Fruit fly (Drosophila melanogaster) whole organism, embryonic: ENCODE measurements around the gene ZnT86D.
A peak's percentile ranks its signal among the peaks of the same experiment; 100 is the strongest.

Experiments
- Bgb ChIP-seq: fragments of 200-800 bp; sonication (Bioruptor generic); IDR thresholded peaks from 2 replicates; pipeline ENCODE4 v1.3.6; 2022; ENCODE audit warnings: missing biosample characterization, missing genetic modification characterization; ENCODE audit not compliant: partially characterized antibody
- CG10565 ChIP-seq: fragments of 200-800 bp; sonication (Bioruptor generic); optimal IDR thresholded peaks from 3 replicates; lab custom pipeline; 2016; ENCODE audit warnings: missing biosample characterization, mild to moderate bottlenecking, missing genetic modification characterization
- CG11560 ChIP-seq: fragments of 200-800 bp; sonication (Bioruptor generic); IDR thresholded peaks from 3 replicates; pipeline ENCODE4 v1.3.6; 2022; ENCODE audit warnings: missing biosample characterization, missing genetic modification characterization
- CG12299 ChIP-seq: fragments of 200-800 bp; sonication (Bioruptor generic); optimal IDR thresholded peaks from 2 replicates; lab custom pipeline; 2018; ENCODE audit warnings: missing biosample characterization, mild to moderate bottlenecking, missing genetic modification characterization
- CG13287 ChIP-seq: fragments of 200-800 bp; sonication (Bioruptor generic); IDR thresholded peaks from 2 replicates; pipeline ENCODE4 v1.3.6; 2022; ENCODE audit warnings: missing biosample characterization, missing genetic modification characterization; ENCODE audit not compliant: partially characterized antibody
- CG13424 ChIP-seq: fragments of 200-800 bp; sonication (Bioruptor generic); optimal IDR thresholded peaks from 2 replicates; lab custom pipeline; 2019; ENCODE audit warnings: missing biosample characterization, mild to moderate bottlenecking, missing genetic modification characterization, moderate library complexity
- CG15514 ChIP-seq: fragments of 200-800 bp; sonication (Bioruptor generic); optimal IDR thresholded peaks from 3 replicates; lab custom pipeline; 2017; ENCODE audit warnings: missing biosample characterization, missing genetic modification characterization, mild to moderate bottlenecking, moderate library complexity, missing genetic modification reagents
- CG34376 ChIP-seq: fragments of 200-800 bp; sonication (Bioruptor generic); optimal IDR thresholded peaks from 2 replicates; lab custom pipeline; 2018; ENCODE audit warnings: missing biosample characterization, mild to moderate bottlenecking, missing genetic modification characterization
- CG3838 ChIP-seq: fragments of 200-800 bp; sonication (Bioruptor generic); optimal IDR thresholded peaks from 3 replicates; lab custom pipeline; 2016; ENCODE audit warnings: missing biosample characterization, missing genetic modification characterization
- CG4730 ChIP-seq: fragments of 200-800 bp; sonication (Bioruptor generic); IDR thresholded peaks from 2 replicates; pipeline ENCODE4 v1.3.6; 2022; ENCODE audit warnings: missing biosample characterization, missing genetic modification characterization
- CG6791 ChIP-seq: fragments of 200-800 bp; sonication (Bioruptor generic); IDR thresholded peaks from 3 replicates; pipeline ENCODE4 v1.3.6; 2022; ENCODE audit warnings: missing biosample characterization, missing genetic modification characterization; ENCODE audit not compliant: partially characterized antibody
- CG8478 ChIP-seq: fragments of >200 bp; optimal IDR thresholded peaks from 2 replicates; lab custom pipeline; 2018
- Ets65A ChIP-seq: fragments of 200-800 bp; sonication (Bioruptor generic); peaks from one replicate; lab custom pipeline; 2016; ENCODE audit warnings: missing biosample characterization, missing genetic modification characterization
- GATAe ChIP-seq: fragments of 200-800 bp; sonication (Bioruptor generic); conservative IDR thresholded peaks from 2 replicates; pipeline ENCODE4 v1.3.6; 2022; ENCODE audit warnings: missing biosample characterization, missing genetic modification characterization
- NK7.1 ChIP-seq: fragments of 200-800 bp; sonication (Bioruptor generic); optimal IDR thresholded peaks from 3 replicates; lab custom pipeline; 2016; ENCODE audit warnings: missing biosample characterization, missing genetic modification characterization
- Pdp1 ChIP-seq, 2 experiments: fragments of 200-800 bp; sonication (Bioruptor generic); optimal IDR thresholded peaks; 3 replicates each; lab custom pipeline; 2016; ENCODE audit warnings: missing biosample characterization in 2 of 2, missing genetic modification characterization in 2 of 2, mild to moderate bottlenecking in 1 of 2, moderate library complexity in 1 of 2
- Trl ChIP-seq, 3 experiments: fragments of >200 bp in 2 of 3; fragments of 200-800 bp in 1 of 3; sonication (Bioruptor generic) in 1 of 3; optimal IDR thresholded peaks; 2 replicates in 1 of 3; 3 replicates in 2 of 3; lab custom pipeline; 2016 to 2017; ENCODE audit warnings: missing biosample characterization in 1 of 3, missing genetic modification characterization in 1 of 3
- bsh ChIP-seq, 2 experiments: fragments of 200-800 bp; sonication (Bioruptor generic); optimal IDR thresholded peaks; 2 replicates each; lab custom pipeline; 2017 to 2018; ENCODE audit warnings: mild to moderate bottlenecking in 2 of 2, missing biosample characterization in 2 of 2, missing genetic modification characterization in 2 of 2, moderate library complexity in 1 of 2
- ci ChIP-seq: fragments of 200-800 bp; sonication (Bioruptor generic); IDR thresholded peaks from 3 replicates; pipeline ENCODE4 v1.3.6; 2022; ENCODE audit warnings: missing biosample characterization, missing genetic modification characterization
- exex ChIP-seq: fragments of 200-800 bp; sonication (Bioruptor generic); optimal IDR thresholded peaks from 4 replicates; lab custom pipeline; 2018; ENCODE audit warnings: missing biosample characterization, mild to moderate bottlenecking, missing genetic modification characterization, moderate library complexity
- fd102C ChIP-seq: fragments of 200-800 bp; sonication (Bioruptor generic); optimal IDR thresholded peaks from 2 replicates; lab custom pipeline; 2018; ENCODE audit warnings: missing biosample characterization, mild to moderate bottlenecking, missing genetic modification characterization, moderate library complexity
- insv ChIP-seq, 2 experiments: fragments of 200-800 bp; sonication (Bioruptor generic); optimal IDR thresholded peaks; 3 replicates each; lab custom pipeline; 2016 to 2018; ENCODE audit warnings: missing biosample characterization in 2 of 2, missing genetic modification characterization in 2 of 2

Gene ZnT86D

dm6 chr3R:11172460-11173168 lies 41.7 kb downstream of the ZnT86D start, which contains the start of gene Ugt35A1 (continued):
- TF ChIP-seq CG13287 (peak; percentile 23; the same call in 1 of the 2 replicates), Trl (optimal IDR thresholded peaks at IDR 0.05; lab: Kevin White, UChicago) (peak; percentile 67 to 75), Trl (GFP tag; optimal IDR thresholded peaks at IDR 0.05; lab: Kevin White, UChicago) (no peak), GATAe (GFP tag; lab: Robert Waterston, UW) (peak; percentile 44; the same call in 1 of the 2 replicates), NK7.1 (no peak), CG10565 (GFP tag; lab: Kevin White, UChicago) (no peak), Bgb (GFP tag; lab: Robert Waterston, UW) (0 out of 2 replicates have a peak, but pooled peaks have one; percentile 12), CG8478 (lab: Kevin White, UChicago) (no peak), CG11560 (no peak)

dm6 chr3R:11170146-11170545 lies 44.2 kb downstream of the ZnT86D start, which contains the start of gene Ugt35B1:
Gene Ugt35B1, minus strand, starts transcription at chr3R:11170246.
- TF ChIP-seq insv (GFP tag; optimal IDR thresholded peaks at IDR 0.05; lab: Kevin White, UChicago) (no peak), CG12299 (tag; lab: Kevin White, UChicago) (no peak), CG3838 (GFP tag; lab: Kevin White, UChicago) (no peak), CG13424 (tag; lab: Kevin White, UChicago) (no peak), CG6791 (GFP tag; lab: Robert Waterston, UW) (no peak)

- TF ChIP-seq ci (no peak), CG34376 (peak; percentile 39), exex (peak; percentile 91), Ets65A (GFP tag; lab: Kevin White, UChicago) (peak; percentile 34)
These were observed 46.3 kb downstream of the ZnT86D start, which contains the start of gene Ugt35E2 for dm6 chr3R:11167931-11168465. Gene Ugt35E2, minus strand, starts transcription at chr3R:11167981.

- TF ChIP-seq bsh (GFP tag; optimal IDR thresholded peaks at IDR 0.05; lab: Kevin White, UChicago) = no peak
- TF ChIP-seq fd102C = no peak
- no peak for TF ChIP-seq CG4730 (GFP tag; lab: Robert Waterston, UW)
- peak; percentile 52 for TF ChIP-seq exex
- no peak for TF ChIP-seq CG15514
- no peak for TF ChIP-seq Pdp1 (GFP tag; optimal IDR thresholded peaks at IDR 0.05; lab: Kevin White, UChicago)
These were observed 48.4 kb downstream of the ZnT86D start, which contains the start of gene Ugt35E1 for dm6 chr3R:11165974-11166373. Gene Ugt35E1, minus strand, starts transcription at chr3R:11166074.
